Fruit fly (Drosophila melanogaster): ENCODE data around the gene Jhbp12.
A peak's percentile ranks its signal among the peaks of the same experiment; 100 is the strongest.

Gene Jhbp12

dm6 chr3R:24557020-24557465 is 32.4 kb downstream of the Jhbp12 start (continued):
- TF ChIP-seq Mio (GFP tag; optimal IDR thresholded peaks at IDR 0.05): no peak

dm6 chr3R:24562323-24563025 is 37.9 kb downstream of the Jhbp12 start:
- TF ChIP-seq Rel (GFP tag; optimal IDR thresholded peaks at IDR 0.05) (no peak), Rel (tag; optimal IDR thresholded peaks at IDR 0.05) (peak; percentile 50), CG9705 (GFP tag; optimal IDR thresholded peaks at IDR 0.05) (no peak), Dfd (GFP tag; optimal IDR thresholded peaks at IDR 0.05) (peak; percentile 93)

dm6 chr3R:24563039-24563825 is 38.6 kb downstream of the Jhbp12 start:
- TF ChIP-seq Rel (GFP tag; optimal IDR thresholded peaks at IDR 0.05): no peak
- no peak for TF ChIP-seq Rel (tag; optimal IDR thresholded peaks at IDR 0.05)
- no peak for TF ChIP-seq Hr83 (GFP tag; optimal IDR thresholded peaks at IDR 0.05; ENCODE audit: poor library complexity, severe bottlenecking)
- TF ChIP-seq pan (optimal IDR thresholded peaks at IDR 0.05): no peak
- TF ChIP-seq OdsH (GFP tag; optimal IDR thresholded peaks at IDR 0.05): no peak
- TF ChIP-seq Myc (optimal IDR thresholded peaks at IDR 0.05): no peak
- no peak for TF ChIP-seq GATAd (GFP tag; optimal IDR thresholded peaks at IDR 0.05)
- TF ChIP-seq brk (GFP tag; optimal IDR thresholded peaks at IDR 0.05): no peak
- no peak for TF ChIP-seq dl (GFP tag; optimal IDR thresholded peaks at IDR 0.05; ENCODE audit: insufficient read depth in 1 of 2, partially characterized antibody in 2 of 2)
- TF ChIP-seq tai (GFP tag; optimal IDR thresholded peaks at IDR 0.05): no peak
- TF ChIP-seq CrebA (GFP tag; optimal IDR thresholded peaks at IDR 0.05; ENCODE audit: borderline replicate concordance): no peak
- TF ChIP-seq dsf (GFP tag; optimal IDR thresholded peaks at IDR 0.05; ENCODE audit: borderline replicate concordance): no peak
- no peak for TF ChIP-seq ey (GFP tag; optimal IDR thresholded peaks at IDR 0.05)
- TF ChIP-seq sv (GFP tag; optimal IDR thresholded peaks at IDR 0.05): no peak
- no peak for TF ChIP-seq Mio (GFP tag; optimal IDR thresholded peaks at IDR 0.05)
- no peak for TF ChIP-seq Abd-B (GFP tag; optimal IDR thresholded peaks at IDR 0.05)
- no peak for TF ChIP-seq usp (GFP tag; optimal IDR thresholded peaks at IDR 0.05)
- no peak for TF ChIP-seq Jra (GFP tag; optimal IDR thresholded peaks at IDR 0.05)
- TF ChIP-seq fru (GFP tag; optimal IDR thresholded peaks at IDR 0.05): no peak

dm6 chr3R:24564191-24564798 is 39.7 kb downstream of the Jhbp12 start:
- TF ChIP-seq CG9705 (GFP tag; optimal IDR thresholded peaks at IDR 0.05): no peak
- TF ChIP-seq Rel (GFP tag; optimal IDR thresholded peaks at IDR 0.05): no peak
- TF ChIP-seq Rel (tag; optimal IDR thresholded peaks at IDR 0.05): peak; percentile 60
- no peak for TF ChIP-seq psq (GFP tag; optimal IDR thresholded peaks at IDR 0.05)

DNA sequence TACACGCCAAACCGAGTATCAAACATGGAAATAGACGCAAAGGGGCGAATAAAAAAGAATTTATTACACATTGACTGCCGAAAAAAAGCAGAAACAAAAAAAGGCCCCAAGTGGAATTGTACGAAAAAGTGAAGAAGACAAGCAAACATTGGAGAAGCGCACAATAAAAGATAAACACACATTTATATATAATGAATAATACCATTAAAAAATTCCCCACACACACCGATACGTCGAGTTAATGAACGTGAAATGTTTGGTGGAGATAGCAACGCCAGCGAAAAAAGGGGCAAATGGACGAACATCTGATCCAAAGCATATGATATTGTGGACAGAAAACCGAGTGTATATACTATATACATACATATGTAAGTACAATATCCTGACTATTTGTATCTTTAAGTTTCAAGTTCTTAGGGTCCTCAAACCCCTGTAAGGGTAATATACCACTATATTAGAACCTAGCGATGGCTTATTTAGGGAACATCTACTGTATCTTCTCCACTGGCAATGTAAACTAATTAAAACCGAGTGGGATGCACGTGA is 40.3 kb downstream of the Jhbp12 start:
- TF ChIP-seq psq (GFP tag; optimal IDR thresholded peaks at IDR 0.05) (peak; percentile 54), br (GFP tag; optimal IDR thresholded peaks at IDR 0.05) (no peak), pan (optimal IDR thresholded peaks at IDR 0.05) (no peak), Myc (optimal IDR thresholded peaks at IDR 0.05) (no peak), CrebA (GFP tag; optimal IDR thresholded peaks at IDR 0.05; ENCODE audit: borderline replicate concordance) (peak; percentile 75), sage (GFP tag; optimal IDR thresholded peaks at IDR 0.05) (peak; percentile 20), ey (GFP tag; optimal IDR thresholded peaks at IDR 0.05) (peak; percentile 42), fru (GFP tag; optimal IDR thresholded peaks at IDR 0.05) (peak; percentile 34), OdsH (GFP tag; optimal IDR thresholded peaks at IDR 0.05) (peak; percentile 23), brk (GFP tag; optimal IDR thresholded peaks at IDR 0.05) (peak; percentile 4), dmrt93B (GFP tag; optimal IDR thresholded peaks at IDR 0.05) (no peak), rgr (GFP tag; optimal IDR thresholded peaks at IDR 0.05) (peak; percentile 26), h (GFP tag; optimal IDR thresholded peaks at IDR 0.05) (peak; percentile 64), Rel (GFP tag; optimal IDR thresholded peaks at IDR 0.05) (peak; percentile 8), Rel (tag; optimal IDR thresholded peaks at IDR 0.05) (peak; percentile 77), Dif (GFP tag; optimal IDR thresholded peaks at IDR 0.05; ENCODE audit: partially characterized antibody) (peak; percentile 16), HLH106 (tag; optimal IDR thresholded peaks at IDR 0.05) (peak; percentile 30)

Measured in whole organism, wandering third instar larva.